Worm (Caenorhabditis elegans) whole organism, L1 larva: ENCODE results near the gene hlh-25.
A peak's percentile ranks its signal among the peaks of the same experiment; 100 is the strongest.

Source experiments
- C04F5.9 ChIP-seq: sonication (generic microtip); optimal IDR thresholded peaks from 2 replicates; lab custom pipeline; 2016; ENCODE audit warnings: missing genetic modification characterization, missing compliant biosample characterization
- C16A3.4 ChIP-seq: fragments of 150-350 bp; optimal IDR thresholded peaks from 2 replicates; lab custom pipeline; 2014; ENCODE audit warnings: missing biosample characterization, missing genetic modification characterization
- F16B12.6 ChIP-seq: fragments of 150-350 bp; optimal IDR thresholded peaks from 2 replicates; lab custom pipeline; 2014; ENCODE audit warnings: missing biosample characterization, missing genetic modification characterization
- ama-1 ChIP-seq: fragments of 150-350 bp; optimal IDR thresholded peaks from 2 replicates; lab custom pipeline; 2014
- blmp-1 ChIP-seq: fragments of 150-350 bp; optimal IDR thresholded peaks from 2 replicates; lab custom pipeline; 2014; ENCODE audit warnings: missing biosample characterization, missing genetic modification characterization
- ceh-8 ChIP-seq: fragments of 200-800 bp; sonication (Bioruptor generic); optimal IDR thresholded peaks from 2 replicates; lab custom pipeline; 2018; ENCODE audit warnings: mild to moderate bottlenecking, missing genetic modification characterization, moderate library complexity, missing compliant biosample characterization
- ceh-82 ChIP-seq, 3 experiments: fragments of 150-350 bp in 1 of 3; sonication (generic microtip) in 2 of 3; optimal IDR thresholded peaks; 2 replicates each; lab custom pipeline; 2014 to 2017; ENCODE audit warnings: missing biosample characterization in 3 of 3, missing genetic modification characterization in 3 of 3
- ceh-88 ChIP-seq: fragments of 200-800 bp; sonication (Bioruptor generic); IDR thresholded peaks from 2 replicates; pipeline ENCODE4 v1.3.6; 2022; ENCODE audit warnings: missing genetic modification characterization, missing compliant biosample characterization
- dpl-1 ChIP-seq, 3 experiments: fragments of 150-350 bp in 2 of 3; sonication (generic microtip) in 1 of 3; optimal IDR thresholded peaks; 2 replicates each; lab custom pipeline; 2014 to 2017; ENCODE audit warnings: missing biosample characterization in 3 of 3, missing genetic modification characterization in 3 of 3, missing genetic modification reagents in 3 of 3
- efl-1 ChIP-seq, 4 experiments: fragments of 150-350 bp; optimal IDR thresholded peaks in 3 of 4; peaks in 1 of 4; 1 replicate in 1 of 4; 2 replicates in 3 of 4; lab custom pipeline; 2014; ENCODE audit warnings: missing biosample characterization in 2 of 4, missing genetic modification characterization in 2 of 4, missing genetic modification reagents in 2 of 4
- egl-13 ChIP-seq: sonication (generic microtip); optimal IDR thresholded peaks from 2 replicates; lab custom pipeline; 2016; ENCODE audit warnings: missing genotype, missing genetic modification reagents, missing genetic modification characterization, missing compliant biosample characterization
- egl-27 ChIP-seq, 2 experiments: fragments of 150-350 bp in 1 of 2; sonication (generic microtip); optimal IDR thresholded peaks; 3 replicates each; lab custom pipeline; 2017 to 2018; ENCODE audit warnings: missing biosample characterization in 2 of 2, missing genetic modification characterization in 2 of 2, missing genetic modification reagents in 2 of 2
- elt-2 ChIP-seq: sonication (generic microtip); optimal IDR thresholded peaks from 2 replicates; lab custom pipeline; 2016; ENCODE audit warnings: missing genetic modification characterization, mild to moderate bottlenecking, inconsistent platforms, missing compliant biosample characterization, missing genetic modification reagents
- elt-3 ChIP-seq, 6 experiments: fragments of 150-350 bp in 1 of 6; sonication (generic microtip); optimal IDR thresholded peaks; 2 replicates each; lab custom pipeline; 2017 to 2018; ENCODE audit warnings: missing biosample characterization in 6 of 6, missing genetic modification characterization in 6 of 6, inconsistent platforms in 1 of 6
- fkh-8 ChIP-seq: sonication (generic microtip); optimal IDR thresholded peaks from 2 replicates; lab custom pipeline; 2016; ENCODE audit warnings: mild to moderate bottlenecking, missing genetic modification characterization, missing compliant biosample characterization
- fos-1 ChIP-seq: fragments of 150-350 bp; optimal IDR thresholded peaks from 2 replicates; lab custom pipeline; 2014; ENCODE audit warnings: missing biosample characterization, missing genetic modification characterization
- hlh-17 ChIP-seq: fragments of 200-800 bp; sonication (Bioruptor generic); optimal IDR thresholded peaks from 2 replicates; lab custom pipeline; 2018; ENCODE audit warnings: missing genetic modification characterization, mild to moderate bottlenecking, missing compliant biosample characterization, moderate library complexity, borderline replicate concordance
- irx-1 ChIP-seq: sonication (generic microtip); optimal IDR thresholded peaks from 2 replicates; lab custom pipeline; 2016; ENCODE audit warnings: missing genetic modification characterization, missing compliant biosample characterization
- isw-1 ChIP-seq: fragments of 200-800 bp; sonication (Bioruptor generic); IDR thresholded peaks from 2 replicates; pipeline ENCODE4 v1.3.6; 2022; ENCODE audit warnings: missing genetic modification characterization, missing compliant biosample characterization
- lin-13 ChIP-seq: fragments of 150-350 bp; optimal IDR thresholded peaks from 2 replicates; lab custom pipeline; 2014; ENCODE audit warnings: missing biosample characterization, missing genetic modification reagents, missing genetic modification characterization
- lin-14 ChIP-seq: fragments of 200-800 bp; sonication (Bioruptor generic); optimal IDR thresholded peaks from 2 replicates; lab custom pipeline; 2018; ENCODE audit warnings: mild to moderate bottlenecking, missing genetic modification characterization, moderate library complexity, missing compliant biosample characterization
- lin-15B ChIP-seq: fragments of 150-350 bp; sonication (generic microtip); optimal IDR thresholded peaks from 3 replicates; lab custom pipeline; 2014; ENCODE audit warnings: missing biosample characterization, missing genetic modification characterization
- lin-35 ChIP-seq, 2 experiments: fragments of 150-350 bp; optimal IDR thresholded peaks; 2 replicates each; lab custom pipeline; 2014; ENCODE audit warnings: missing biosample characterization in 2 of 2, missing genetic modification characterization in 2 of 2, missing genetic modification reagents in 2 of 2
- lin-39 ChIP-seq: fragments of 150-350 bp; optimal IDR thresholded peaks from 2 replicates; lab custom pipeline; 2014; ENCODE audit warnings: missing biosample characterization, missing genetic modification reagents, missing genetic modification characterization
- lsy-2 ChIP-seq, 2 experiments: fragments of 150-350 bp; optimal IDR thresholded peaks; 2 replicates each; lab custom pipeline; 2014; ENCODE audit warnings: missing biosample characterization in 2 of 2, missing genetic modification characterization in 2 of 2
- mab-9 ChIP-seq: fragments of 200-800 bp; sonication (Bioruptor generic); IDR thresholded peaks from 2 replicates; pipeline ENCODE4 v1.3.6; 2022; ENCODE audit warnings: missing genetic modification reagents, missing genetic modification characterization, missing compliant biosample characterization
- mdl-1 ChIP-seq, 2 experiments: fragments of 150-350 bp; optimal IDR thresholded peaks; 2 replicates each; lab custom pipeline; 2014 to 2017; ENCODE audit warnings: missing biosample characterization in 2 of 2, missing genetic modification characterization in 2 of 2, inconsistent platforms in 1 of 2
- mep-1 ChIP-seq: fragments of 150-350 bp; optimal IDR thresholded peaks from 2 replicates; lab custom pipeline; 2014; ENCODE audit warnings: missing biosample characterization, missing genetic modification characterization
- nhr-19 ChIP-seq: fragments of 200-800 bp; sonication (Bioruptor generic); conservative IDR thresholded peaks from 2 replicates; pipeline ENCODE4 v1.3.6; 2022; ENCODE audit warnings: missing genetic modification characterization, missing compliant biosample characterization
- nhr-20 ChIP-seq: sonication (generic microtip); optimal IDR thresholded peaks from 2 replicates; lab custom pipeline; 2016; ENCODE audit warnings: mild to moderate bottlenecking, missing genetic modification characterization, missing compliant biosample characterization
- nhr-237 ChIP-seq: fragments of 150-350 bp; optimal IDR thresholded peaks from 2 replicates; lab custom pipeline; 2014; ENCODE audit warnings: missing biosample characterization, missing genetic modification characterization
- nhr-47 ChIP-seq: sonication (generic microtip); optimal IDR thresholded peaks from 2 replicates; lab custom pipeline; 2016; ENCODE audit warnings: mild to moderate bottlenecking, missing genetic modification characterization, moderate library complexity, missing compliant biosample characterization
- nhr-71 ChIP-seq: sonication (generic microtip); optimal IDR thresholded peaks from 2 replicates; lab custom pipeline; 2016; ENCODE audit warnings: mild to moderate bottlenecking, missing genetic modification characterization, moderate library complexity, missing compliant biosample characterization
- nhr-77 ChIP-seq: fragments of 150-350 bp; optimal IDR thresholded peaks from 2 replicates; lab custom pipeline; 2014; ENCODE audit warnings: missing biosample characterization, missing genetic modification characterization
- nhr-90 ChIP-seq: sonication (generic microtip); optimal IDR thresholded peaks from 2 replicates; lab custom pipeline; 2016; ENCODE audit warnings: mild to moderate bottlenecking, missing genetic modification characterization, missing compliant biosample characterization; ENCODE audit not compliant: poor library complexity
- rnt-1 ChIP-seq: sonication (generic microtip); optimal IDR thresholded peaks from 2 replicates; lab custom pipeline; 2016; ENCODE audit warnings: mild to moderate bottlenecking, missing genetic modification characterization, moderate library complexity, missing compliant biosample characterization
- skn-1 ChIP-seq: fragments of 150-350 bp; optimal IDR thresholded peaks from 2 replicates; lab custom pipeline; 2014; ENCODE audit warnings: missing biosample characterization, missing genetic modification characterization
- snpc-4 ChIP-seq: fragments of 150-350 bp; optimal IDR thresholded peaks from 2 replicates; lab custom pipeline; 2014; ENCODE audit warnings: missing biosample characterization, missing genetic modification characterization
- snu-23 ChIP-seq: sonication (generic microtip); optimal IDR thresholded peaks from 2 replicates; lab custom pipeline; 2016; ENCODE audit warnings: missing genetic modification characterization, missing compliant biosample characterization
- sptf-1 ChIP-seq: fragments of 150-350 bp; optimal IDR thresholded peaks from 2 replicates; lab custom pipeline; 2014; ENCODE audit warnings: missing biosample characterization, missing genetic modification characterization
- sup-37 ChIP-seq: fragments of 200-800 bp; sonication (Bioruptor generic); optimal IDR thresholded peaks from 2 replicates; lab custom pipeline; 2018; ENCODE audit warnings: mild to moderate bottlenecking, missing genetic modification characterization, missing compliant biosample characterization
- swsn-7 ChIP-seq: sonication (generic microtip); optimal IDR thresholded peaks from 2 replicates; lab custom pipeline; 2016; ENCODE audit warnings: missing genetic modification characterization, missing compliant biosample characterization
- tbx-2 ChIP-seq: sonication (generic microtip); optimal IDR thresholded peaks from 2 replicates; lab custom pipeline; 2016; ENCODE audit warnings: missing genetic modification characterization, missing compliant biosample characterization
- tlp-1 ChIP-seq: fragments of 150-350 bp; optimal IDR thresholded peaks from 2 replicates; lab custom pipeline; 2014; ENCODE audit warnings: missing biosample characterization, missing genetic modification characterization
- unc-62 ChIP-seq: fragments of 150-350 bp; optimal IDR thresholded peaks from 2 replicates; lab custom pipeline; 2014; ENCODE audit warnings: missing biosample characterization, missing genetic modification reagents, missing genetic modification characterization
- unc-86 ChIP-seq: sonication (generic microtip); optimal IDR thresholded peaks from 2 replicates; lab custom pipeline; 2016; ENCODE audit warnings: missing genetic modification characterization, missing compliant biosample characterization
- unc-98 ChIP-seq: fragments of 200-800 bp; sonication (Bioruptor generic); IDR thresholded peaks from 2 replicates; pipeline ENCODE4 v1.3.6; 2022; ENCODE audit warnings: missing genetic modification characterization, missing compliant biosample characterization
- xbp-1 ChIP-seq: sonication (generic microtip); optimal IDR thresholded peaks from 2 replicates; lab custom pipeline; 2016; ENCODE audit warnings: missing genetic modification characterization, missing compliant biosample characterization
- zag-1 ChIP-seq: fragments of 150-350 bp; optimal IDR thresholded peaks from 2 replicates; lab custom pipeline; 2014; ENCODE audit warnings: missing biosample characterization, missing genetic modification characterization
- zip-4 ChIP-seq: fragments of 200-800 bp; sonication (Bioruptor generic); optimal IDR thresholded peaks from 2 replicates; lab custom pipeline; 2018; ENCODE audit warnings: mild to moderate bottlenecking, missing genetic modification characterization, moderate library complexity, missing compliant biosample characterization

The hlh-25 gene

DNA sequence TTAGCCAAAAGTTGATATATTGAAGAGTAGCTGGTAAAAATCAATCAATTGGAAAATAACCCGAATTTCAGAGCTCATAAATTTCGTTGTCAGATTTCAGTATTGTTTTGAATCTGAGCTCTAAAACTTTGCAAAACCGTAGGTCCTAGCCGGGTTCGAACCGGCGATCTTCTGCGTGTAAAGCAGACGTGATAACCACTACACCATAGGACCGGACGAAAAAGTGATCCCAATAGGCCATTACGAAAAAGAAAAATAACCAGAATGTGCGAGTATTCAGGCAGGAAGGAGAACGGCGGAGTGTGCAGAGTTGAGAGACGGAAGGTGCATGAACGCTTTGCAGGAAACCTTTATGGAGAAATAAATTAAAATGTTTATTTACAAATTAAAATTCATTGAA is 42.0 kb downstream of the hlh-25 start:
- TF ChIP-seq snu-23 (GFP tag; lab: Kevin White, UChicago) (peak; percentile 55), blmp-1 (tag; lab: Kevin White, UChicago) (peak; percentile 20), nhr-90 (tag; lab: Kevin White, UChicago) (peak; percentile 10), fkh-8 (tag; lab: Kevin White, UChicago) (peak; percentile 66), mep-1 (no peak), lin-14 (GFP tag; lab: Kevin White, UChicago) (peak; percentile 30), mab-9 (GFP tag; lab: Robert Waterston, UW) (no peak), dpl-1 (GFP tag; optimal IDR thresholded peaks at IDR 0.05; lab: Kevin White, UChicago) (peak; percentile 18 to 31 (median 29)), C04F5.9 (tag; lab: Kevin White, UChicago) (no peak), lin-15B (tag; lab: Kevin White, UChicago) (no peak), elt-3 (tag; optimal IDR thresholded peaks at IDR 0.05; lab: Kevin White, UChicago) (no peak), sup-37 (GFP tag; lab: Kevin White, UChicago) (no peak), nhr-237 (tag; lab: Kevin White, UChicago) (no peak), egl-27 (tag; optimal IDR thresholded peaks at IDR 0.05; lab: Kevin White, UChicago) (no peak), irx-1 (no peak), elt-2 (tag; lab: Kevin White, UChicago) (peak; percentile 37), lin-35 (GFP tag; optimal IDR thresholded peaks at IDR 0.05; lab: Kevin White, UChicago) (peak in 1 of 2 experiments; percentile 59), rnt-1 (tag; lab: Kevin White, UChicago) (peak; percentile 59), unc-98 (GFP tag; lab: Robert Waterston, UW) (no peak), ceh-88 (GFP tag; lab: Robert Waterston, UW) (no peak), tlp-1 (tag; lab: Kevin White, UChicago) (no peak), C16A3.4 (peak; percentile 54), fos-1 (tag; lab: Kevin White, UChicago) (no peak), ama-1 (lab: Kevin White, UChicago) (no peak), egl-13 (tag; lab: Kevin White, UChicago) (peak; percentile 0), lin-13 (GFP tag; lab: Kevin White, UChicago) (peak; percentile 2), isw-1 (GFP tag; lab: Robert Waterston, UW) (no peak), skn-1 (tag; lab: Kevin White, UChicago) (peak; percentile 40), lin-39 (tag; lab: Kevin White, UChicago) (no peak), mdl-1 (tag; optimal IDR thresholded peaks at IDR 0.05; lab: Kevin White, UChicago) (peak in 1 of 2 experiments; percentile 30), nhr-71 (tag; lab: Kevin White, UChicago) (peak; percentile 52), nhr-19 (GFP tag; lab: Robert Waterston, UW) (0 out of 2 replicates have a peak, but pooled peaks have one; percentile 15), snpc-4 (tag; lab: Kevin White, UChicago) (peak; percentile 36), swsn-7 (tag; lab: Kevin White, UChicago) (peak; percentile 34), ceh-82 (tag; optimal IDR thresholded peaks at IDR 0.05; lab: Kevin White, UChicago) (peak in 1 of 3 experiments; percentile 6), hlh-17 (no peak), F16B12.6 (tag; lab: Kevin White, UChicago) (no peak), nhr-20 (tag; lab: Kevin White, UChicago) (peak; percentile 34), efl-1 (optimal IDR thresholded peaks at IDR 0.05; lab: Kevin White, UChicago) (peak; percentile 28 to 51), efl-1 (GFP tag; optimal IDR thresholded peaks at IDR 0.05 in 1 of 2; lab: Kevin White, UChicago) (peak; percentile 13 to 76), lsy-2 (tag; optimal IDR thresholded peaks at IDR 0.05; lab: Kevin White, UChicago) (peak in 1 of 2 experiments; percentile 60), xbp-1 (tag; lab: Kevin White, UChicago) (peak; percentile 5)

DNA sequence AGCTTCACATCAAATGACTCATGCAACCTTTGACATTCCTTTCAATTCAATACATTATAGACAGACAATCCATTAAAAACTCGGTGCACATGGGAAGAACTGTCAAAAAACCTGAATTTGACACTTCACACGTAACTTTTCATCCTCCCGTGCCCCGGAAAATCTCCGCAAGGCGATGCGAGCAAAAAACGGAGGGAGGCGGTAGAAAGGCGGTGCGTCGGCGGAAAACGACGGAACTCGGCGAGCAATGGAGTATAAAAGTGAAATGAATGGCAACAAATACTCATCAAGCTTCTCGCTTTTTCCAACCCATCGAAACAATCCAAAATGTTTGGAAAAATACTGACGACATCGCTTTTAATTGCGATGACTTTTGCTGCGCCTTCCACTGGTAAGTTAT is 43.0 kb downstream of the hlh-25 start, which contains the start of gene T25E4.1:
Gene T25E4.1, plus strand, starts transcription at position 301 of the 400 bp plus-strand sequence.
- TF ChIP-seq nhr-237 (tag; lab: Kevin White, UChicago) (no peak), egl-13 (tag; lab: Kevin White, UChicago) (no peak), tbx-2 (tag; lab: Kevin White, UChicago) (no peak), snu-23 (GFP tag; lab: Kevin White, UChicago) (no peak), ceh-8 (GFP tag; lab: Kevin White, UChicago) (no peak), zip-4 (GFP tag; lab: Kevin White, UChicago) (no peak), nhr-47 (no peak), nhr-77 (tag; lab: Kevin White, UChicago) (no peak), nhr-19 (GFP tag; lab: Robert Waterston, UW) (no peak), swsn-7 (tag; lab: Kevin White, UChicago) (no peak), lin-15B (tag; lab: Kevin White, UChicago) (no peak), sptf-1 (tag; lab: Kevin White, UChicago) (no peak), F16B12.6 (tag; lab: Kevin White, UChicago) (no peak), unc-86 (tag; lab: Kevin White, UChicago) (no peak), zag-1 (tag; lab: Kevin White, UChicago) (no peak), unc-62 (GFP tag; lab: Kevin White, UChicago) (no peak)
